Worm (Caenorhabditis elegans): ENCODE measurements around the gene F49F1.17.

Gene F49F1.17

DNA sequence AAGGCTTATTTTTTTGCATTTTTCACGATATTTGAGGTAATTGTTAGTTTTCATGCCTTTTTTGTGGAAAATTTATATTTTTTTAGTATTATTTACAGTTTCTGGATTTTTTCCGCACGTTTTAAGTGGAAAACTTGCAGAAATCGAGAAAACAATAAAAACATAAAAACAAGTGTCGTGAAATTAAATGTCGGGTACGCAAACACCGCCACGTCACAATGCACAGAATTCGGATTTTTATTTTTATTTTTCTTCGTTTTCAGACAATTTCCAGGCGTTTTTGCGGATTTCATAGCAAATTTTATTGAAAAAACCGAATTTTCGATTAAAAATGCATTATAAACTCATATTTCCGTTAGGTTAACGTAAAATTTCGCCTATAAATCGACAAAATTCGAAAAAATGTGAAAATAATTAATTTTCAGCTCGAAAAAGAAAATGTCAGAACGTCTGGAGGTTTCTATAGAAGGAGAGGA lies 49.8 kb downstream of the F49F1.17 start, which contains the start of gene C35B1.2 (continued):
- no peak for TF ChIP-seq gei-8 (GFP tag; optimal IDR thresholded peaks at IDR 0.05)
- TF ChIP-seq hlh-30 (tag; optimal IDR thresholded peaks at IDR 0.05; ENCODE audit: insufficient read depth): no peak
- TF ChIP-seq tag-97 (GFP tag; IDR thresholded peaks at IDR 0.05): no peak
- no peak for TF ChIP-seq attf-4 (tag; optimal IDR thresholded peaks at IDR 0.05)
- TF ChIP-seq ZK546.5 (tag; optimal IDR thresholded peaks at IDR 0.05): no peak
- TF ChIP-seq Y5F2A.4 (GFP tag; optimal IDR thresholded peaks at IDR 0.05): no peak
- TF ChIP-seq zip-2 (tag; optimal IDR thresholded peaks at IDR 0.05): no peak
- TF ChIP-seq mep-1 (tag; optimal IDR thresholded peaks at IDR 0.05): no peak
- no peak for TF ChIP-seq F26F4.8 (GFP tag; conservative IDR thresholded peaks at IDR 0.05)
- TF ChIP-seq pha-4 (GFP tag; IDR thresholded peaks at IDR 0.05): no peak
- no peak for TF ChIP-seq pha-4 (tag; optimal IDR thresholded peaks at IDR 0.05)
